Fruit fly (Drosophila melanogaster): ENCODE measurements around the gene mthl15.

DNA sequence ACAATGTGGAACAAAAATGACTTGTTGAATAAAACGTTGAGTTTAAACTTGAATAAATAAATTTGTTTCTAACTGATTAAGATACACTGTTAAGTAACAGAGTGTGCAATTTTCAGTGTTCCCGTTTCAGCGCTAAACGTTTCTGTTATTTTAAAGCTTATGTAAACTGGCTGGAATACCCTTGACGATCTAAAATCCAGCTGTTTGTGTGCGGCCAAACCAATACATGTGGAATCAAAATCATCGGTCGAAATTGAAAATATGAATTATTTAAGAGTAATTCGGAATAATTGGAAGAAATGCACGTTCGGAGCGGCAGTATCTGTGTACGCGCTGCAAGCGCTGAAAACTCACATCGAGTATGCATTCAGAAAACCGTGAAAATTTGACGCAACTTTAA is 31.7 kb upstream of the mthl15 start, which contains the start of gene Mulk:
- no peak for TF ChIP-seq fkh (GFP tag; optimal IDR thresholded peaks at IDR 0.05)
- TF ChIP-seq CG6854 (GFP tag; optimal IDR thresholded peaks at IDR 0.05) = no peak
- no peak for TF ChIP-seq CG8319 (GFP tag; optimal IDR thresholded peaks at IDR 0.05)
- no peak for TF ChIP-seq Ets96B (tag; optimal IDR thresholded peaks at IDR 0.05)
- no peak for TF ChIP-seq CG32006 (GFP tag; optimal IDR thresholded peaks at IDR 0.05)
- no peak for TF ChIP-seq CG31627 (GFP tag; optimal IDR thresholded peaks at IDR 0.05)

All from whole organism, prepupa.